Fruit fly (Drosophila melanogaster) whole organism, embryonic: ENCODE results near the gene APC4.
A peak's percentile ranks its signal among the peaks of the same experiment; 100 is the strongest.

ENCODE experiments used
- Abd-B ChIP-seq: fragments of 200-800 bp; sonication (Bioruptor generic); optimal IDR thresholded peaks from 2 replicates; lab custom pipeline; 2018; ENCODE audit warnings: missing biosample characterization, mild to moderate bottlenecking, missing genetic modification characterization, moderate library complexity
- Ada2b ChIP-seq: fragments of 200-800 bp; sonication (Bioruptor generic); IDR thresholded peaks from 2 replicates; pipeline ENCODE4 v1.3.6; 2022; ENCODE audit warnings: missing biosample characterization, missing genetic modification characterization
- CG11504 ChIP-seq: fragments of 200-800 bp; sonication (Bioruptor generic); optimal IDR thresholded peaks from 3 replicates; lab custom pipeline; 2019; ENCODE audit warnings: missing biosample characterization, mild to moderate bottlenecking, missing genetic modification characterization, moderate library complexity
- CG11723 ChIP-seq: fragments of 200-800 bp; sonication (Bioruptor generic); optimal IDR thresholded peaks from 2 replicates; lab custom pipeline; 2017; ENCODE audit warnings: missing biosample characterization, mild to moderate bottlenecking, missing genetic modification characterization
- CG12219 ChIP-seq: fragments of 200-800 bp; sonication (Bioruptor generic); optimal IDR thresholded peaks from 3 replicates; lab custom pipeline; 2018; ENCODE audit warnings: missing biosample characterization, mild to moderate bottlenecking, missing genetic modification characterization
- CG12659 ChIP-seq: fragments of 200-800 bp; sonication (Bioruptor generic); optimal IDR thresholded peaks from 3 replicates; lab custom pipeline; 2017; ENCODE audit warnings: mild to moderate bottlenecking, missing biosample characterization, missing genetic modification reagents, missing genetic modification characterization
- CG14710 ChIP-seq: fragments of 200-800 bp; sonication (Bioruptor generic); optimal IDR thresholded peaks from 3 replicates; lab custom pipeline; 2019; ENCODE audit warnings: missing biosample characterization, mild to moderate bottlenecking, missing genetic modification characterization, moderate library complexity
- CG14860 ChIP-seq: fragments of 200-800 bp; sonication (Bioruptor generic); IDR thresholded peaks from 3 replicates; pipeline ENCODE4 v1.3.6; 2022; ENCODE audit warnings: missing biosample characterization, missing genetic modification characterization; ENCODE audit not compliant: partially characterized antibody
- CG15269 ChIP-seq: fragments of 200-800 bp; sonication (Bioruptor generic); optimal IDR thresholded peaks from 2 replicates; lab custom pipeline; 2018; ENCODE audit warnings: missing biosample characterization, mild to moderate bottlenecking, missing genetic modification characterization, moderate library complexity
- CG1602 ChIP-seq: fragments of 200-800 bp; sonication (Bioruptor generic); optimal IDR thresholded peaks from 3 replicates; lab custom pipeline; 2016; ENCODE audit warnings: missing biosample characterization, missing genetic modification characterization
- CG1647 ChIP-seq: fragments of 200-800 bp; sonication (Bioruptor generic); optimal IDR thresholded peaks from 3 replicates; lab custom pipeline; 2016; ENCODE audit warnings: missing biosample characterization, missing genetic modification characterization
- CG17359 ChIP-seq: fragments of 200-800 bp; sonication (Bioruptor generic); optimal IDR thresholded peaks from 3 replicates; lab custom pipeline; 2018; ENCODE audit warnings: missing biosample characterization, mild to moderate bottlenecking, missing genetic modification characterization, moderate library complexity
- CG17385 ChIP-seq: fragments of 200-800 bp; sonication (Bioruptor generic); optimal IDR thresholded peaks from 3 replicates; lab custom pipeline; 2018; ENCODE audit warnings: missing biosample characterization, mild to moderate bottlenecking, missing genetic modification characterization
- CG17829 ChIP-seq: fragments of 200-800 bp; optimal IDR thresholded peaks from 2 replicates; lab custom pipeline; 2019; ENCODE audit warnings: missing biosample characterization, mild to moderate bottlenecking, missing genetic modification characterization, moderate library complexity
- CG18262 ChIP-seq: fragments of 200-800 bp; optimal IDR thresholded peaks from 3 replicates; lab custom pipeline; 2019; ENCODE audit warnings: missing biosample characterization, mild to moderate bottlenecking, missing genetic modification characterization, moderate library complexity
- CG2712 ChIP-seq: fragments of 200-800 bp; optimal IDR thresholded peaks from 3 replicates; lab custom pipeline; 2019; ENCODE audit warnings: missing biosample characterization, mild to moderate bottlenecking, missing genetic modification characterization, moderate library complexity
- CG33557 ChIP-seq: fragments of 200-800 bp; sonication (Bioruptor generic); optimal IDR thresholded peaks from 2 replicates; lab custom pipeline; 2019; ENCODE audit warnings: missing biosample characterization, mild to moderate bottlenecking, missing genetic modification characterization, moderate library complexity
- CG4328 ChIP-seq: fragments of 200-800 bp; sonication (Bioruptor generic); optimal IDR thresholded peaks from 3 replicates; lab custom pipeline; 2017; ENCODE audit warnings: missing biosample characterization, missing genetic modification reagents, missing genetic modification characterization
- CG6254 ChIP-seq: fragments of 200-800 bp; sonication (Bioruptor generic); optimal IDR thresholded peaks from 3 replicates; lab custom pipeline; 2017; ENCODE audit warnings: mild to moderate bottlenecking, missing biosample characterization, missing genetic modification reagents, missing genetic modification characterization
- CG7839 ChIP-seq: fragments of 200-800 bp; sonication (Bioruptor generic); optimal IDR thresholded peaks from 3 replicates; lab custom pipeline; 2018; ENCODE audit warnings: missing biosample characterization, mild to moderate bottlenecking, missing genetic modification characterization, moderate library complexity
- CG8478 ChIP-seq: fragments of >200 bp; optimal IDR thresholded peaks from 2 replicates; lab custom pipeline; 2018
- CG8765 ChIP-seq: fragments of 200-800 bp; sonication (Bioruptor generic); IDR thresholded peaks from 2 replicates; pipeline ENCODE4 v1.3.6; 2022; ENCODE audit warnings: missing biosample characterization, missing genetic modification characterization
- CG8944 ChIP-seq: fragments of 200-800 bp; sonication (Bioruptor generic); optimal IDR thresholded peaks from 3 replicates; lab custom pipeline; 2016; ENCODE audit warnings: missing biosample characterization, missing genetic modification characterization
- CoRest ChIP-seq: fragments of 200-800 bp; sonication (Bioruptor generic); optimal IDR thresholded peaks from 3 replicates; lab custom pipeline; 2018; ENCODE audit warnings: missing biosample characterization, mild to moderate bottlenecking, missing genetic modification characterization, moderate library complexity
- Dad ChIP-seq: fragments of 200-800 bp; sonication (Bioruptor generic); optimal IDR thresholded peaks from 3 replicates; lab custom pipeline; 2016; ENCODE audit warnings: missing biosample characterization, missing genetic modification characterization
- GATAe ChIP-seq: fragments of 200-800 bp; sonication (Bioruptor generic); conservative IDR thresholded peaks from 2 replicates; pipeline ENCODE4 v1.3.6; 2022; ENCODE audit warnings: missing biosample characterization, missing genetic modification characterization
- Gug ChIP-seq: fragments of 200-800 bp; sonication (Bioruptor generic); IDR thresholded peaks from 4 replicates; pipeline ENCODE4 v1.3.6; 2022; ENCODE audit warnings: missing biosample characterization, missing genetic modification characterization
- Optix ChIP-seq: fragments of 200-800 bp; sonication (Bioruptor generic); IDR thresholded peaks from 3 replicates; pipeline ENCODE4 v1.3.6; 2022; ENCODE audit warnings: missing biosample characterization, missing genetic modification characterization
- Ptx1 ChIP-seq: fragments of 200-800 bp; sonication (Bioruptor generic); IDR thresholded peaks from 2 replicates; pipeline ENCODE4 v1.3.6; 2022; ENCODE audit warnings: missing biosample characterization, missing genetic modification characterization
- Spps ChIP-seq: fragments of 200-800 bp; sonication (Bioruptor generic); optimal IDR thresholded peaks from 2 replicates; lab custom pipeline; 2018; ENCODE audit warnings: missing biosample characterization, mild to moderate bottlenecking, missing genetic modification characterization
- ac ChIP-seq: fragments of 200-800 bp; sonication (Bioruptor generic); optimal IDR thresholded peaks from 3 replicates; lab custom pipeline; 2017; ENCODE audit warnings: missing biosample characterization, mild to moderate bottlenecking, missing genetic modification characterization
- ash1 ChIP-seq: fragments of 200-800 bp; sonication (Bioruptor generic); optimal IDR thresholded peaks from 2 replicates; lab custom pipeline; 2018; ENCODE audit warnings: missing biosample characterization, mild to moderate bottlenecking, missing genetic modification characterization
- cg ChIP-seq: fragments of 200-800 bp; sonication (Bioruptor generic); optimal IDR thresholded peaks from 3 replicates; lab custom pipeline; 2019; ENCODE audit warnings: missing biosample characterization, mild to moderate bottlenecking, missing genetic modification characterization, moderate library complexity
- chn ChIP-seq: fragments of 200-800 bp; sonication (Bioruptor generic); optimal IDR thresholded peaks from 2 replicates; lab custom pipeline; 2016; ENCODE audit warnings: missing biosample characterization, missing genetic modification characterization
- fd64A ChIP-seq: fragments of 200-800 bp; sonication (Bioruptor generic); optimal IDR thresholded peaks from 3 replicates; lab custom pipeline; 2018; ENCODE audit warnings: missing biosample characterization, mild to moderate bottlenecking, missing genetic modification characterization
- grau ChIP-seq: fragments of 200-800 bp; optimal IDR thresholded peaks from 3 replicates; lab custom pipeline; 2019; ENCODE audit warnings: missing biosample characterization, mild to moderate bottlenecking, missing genetic modification characterization, moderate library complexity
- lilli ChIP-seq: fragments of 200-800 bp; sonication (Bioruptor generic); optimal IDR thresholded peaks from 3 replicates; lab custom pipeline; 2016; ENCODE audit warnings: missing biosample characterization, missing genetic modification characterization
- mld ChIP-seq: fragments of 200-800 bp; sonication (Bioruptor generic); IDR thresholded peaks from 3 replicates; pipeline ENCODE4 v1.3.6; 2022; ENCODE audit warnings: missing biosample characterization, missing genetic modification characterization; ENCODE audit not compliant: partially characterized antibody
- nerfin-1 ChIP-seq: fragments of 200-800 bp; sonication (Bioruptor generic); optimal IDR thresholded peaks from 3 replicates; lab custom pipeline; 2019; ENCODE audit warnings: missing biosample characterization, mild to moderate bottlenecking, missing genetic modification characterization, moderate library complexity
- otp ChIP-seq: fragments of 200-800 bp; sonication (Bioruptor generic); IDR thresholded peaks from 3 replicates; pipeline ENCODE4, ENCODE4 v1.3.6; 2022; ENCODE audit warnings: missing biosample characterization, missing genetic modification characterization
- pb ChIP-seq: fragments of 200-800 bp; sonication (Bioruptor generic); optimal IDR thresholded peaks from 3 replicates; lab custom pipeline; 2016; ENCODE audit warnings: missing biosample characterization, missing genetic modification characterization
- pnt ChIP-seq: fragments of 200-800 bp; sonication (Bioruptor generic); optimal IDR thresholded peaks from 3 replicates; lab custom pipeline; 2016; ENCODE audit warnings: missing biosample characterization, missing genetic modification characterization
- pros ChIP-seq: fragments of 200-800 bp; sonication (Bioruptor generic); optimal IDR thresholded peaks from 3 replicates; lab custom pipeline; 2019; ENCODE audit warnings: missing biosample characterization, mild to moderate bottlenecking, missing genetic modification characterization, moderate library complexity
- pum ChIP-seq: fragments of 200-800 bp; sonication (Bioruptor generic); optimal IDR thresholded peaks from 2 replicates; lab custom pipeline; 2016; ENCODE audit warnings: missing biosample characterization, missing genetic modification characterization
- sd ChIP-seq: fragments of 200-800 bp; sonication (Bioruptor generic); optimal IDR thresholded peaks from 3 replicates; lab custom pipeline; 2018; ENCODE audit warnings: missing biosample characterization, mild to moderate bottlenecking, missing genetic modification characterization, moderate library complexity
- sug ChIP-seq: fragments of 200-800 bp; optimal IDR thresholded peaks from 2 replicates; lab custom pipeline; 2019; ENCODE audit warnings: missing biosample characterization, mild to moderate bottlenecking, missing genetic modification characterization, moderate library complexity
- tin ChIP-seq: fragments of 200-800 bp; sonication (Bioruptor generic); optimal IDR thresholded peaks from 3 replicates; lab custom pipeline; 2016; ENCODE audit warnings: missing biosample characterization, missing genetic modification characterization
- tll ChIP-seq, 2 experiments: fragments of 200-800 bp in 1 of 2; fragments of >200 bp in 1 of 2; sonication (Bioruptor generic) in 1 of 2; optimal IDR thresholded peaks; 2 replicates each; lab custom pipeline; 2017 to 2019; ENCODE audit warnings: missing biosample characterization in 2 of 2, missing genetic modification characterization in 2 of 2, mild to moderate bottlenecking in 1 of 2, moderate library complexity in 1 of 2
- toy ChIP-seq: fragments of 200-800 bp; sonication (Bioruptor generic); IDR thresholded peaks from 2 replicates; pipeline ENCODE4 v1.3.6; 2022; ENCODE audit warnings: missing biosample characterization, missing genetic modification characterization
- ttk ChIP-seq: fragments of 200-800 bp; sonication (Bioruptor generic); IDR thresholded peaks from 2 replicates; pipeline ENCODE4 v2.1.2; 2022; ENCODE audit warnings: missing biosample characterization, missing genetic modification characterization

Gene APC4

dm6 chrX:9041789-9042456 is 40.8 kb upstream of the APC4 start (continued):
- TF ChIP-seq Gug, result no peak
- peak; percentile 47 for TF ChIP-seq tin (GFP tag; lab: Kevin White, UChicago)
- peak; percentile 48 for TF ChIP-seq pnt
- no peak for TF ChIP-seq pros (GFP tag; lab: Kevin White, UChicago)
- peak; percentile 11 for TF ChIP-seq CG12219 (GFP tag; lab: Kevin White, UChicago)
- TF ChIP-seq otp (GFP tag; lab: Robert Waterston, UW), result no peak
- peak; percentile 64 for TF ChIP-seq pum (GFP tag; lab: Kevin White, UChicago)
- TF ChIP-seq CG1647 (GFP tag; lab: Kevin White, UChicago), result no peak
- TF ChIP-seq CG33557 (GFP tag; lab: Kevin White, UChicago), result peak; percentile 37
- peak; percentile 44 for TF ChIP-seq CG1602
- no peak for TF ChIP-seq Optix (GFP tag; lab: Robert Waterston, UW)
- peak; percentile 40 for TF ChIP-seq CG12659 (GFP tag; lab: Kevin White, UChicago)
- TF ChIP-seq CG14860, result no peak
- TF ChIP-seq grau (tag; lab: Kevin White, UChicago), result peak; percentile 48
- TF ChIP-seq CG11504 (tag; lab: Kevin White, UChicago), result peak; percentile 75
- TF ChIP-seq CG17829 (tag; lab: Kevin White, UChicago), result peak; percentile 56
- TF ChIP-seq Ptx1 (GFP tag; lab: Robert Waterston, UW), result peak; percentile 64
- no peak for TF ChIP-seq CG8944 (GFP tag; lab: Kevin White, UChicago)
- TF ChIP-seq CG17385 (GFP tag; lab: Kevin White, UChicago), result peak; percentile 60
- no peak for TF ChIP-seq cg
- TF ChIP-seq fd64A, result no peak
- no peak for TF ChIP-seq CG8478 (lab: Kevin White, UChicago)
- TF ChIP-seq CG14710 (tag; lab: Kevin White, UChicago), result peak; percentile 57
- peak; percentile 18 for TF ChIP-seq pb
- no peak for TF ChIP-seq Spps (tag; lab: Kevin White, UChicago)
- TF ChIP-seq Dad (GFP tag; lab: Kevin White, UChicago), result peak; percentile 38
- TF ChIP-seq Ada2b (GFP tag; lab: Robert Waterston, UW), result peak; percentile 25; the same call in 1 of the 2 replicates
- TF ChIP-seq tll (GFP tag; optimal IDR thresholded peaks at IDR 0.05; lab: Kevin White, UChicago), result peak in 1 of 2 experiments; percentile 64
- TF ChIP-seq CG15269 (tag; lab: Kevin White, UChicago), result peak; percentile 47
- no peak for TF ChIP-seq ash1 (GFP tag; lab: Kevin White, UChicago)
- peak; percentile 68 for TF ChIP-seq CG7839 (tag; lab: Kevin White, UChicago)
- TF ChIP-seq CG6254 (GFP tag; lab: Kevin White, UChicago), result peak; percentile 20
- no peak for TF ChIP-seq GATAe (GFP tag; lab: Robert Waterston, UW)
- TF ChIP-seq CoRest (tag; lab: Kevin White, UChicago), result peak; percentile 64
- TF ChIP-seq toy (GFP tag; lab: Robert Waterston, UW), result no peak
- peak; percentile 54; the same call in 1 of the 2 replicates for TF ChIP-seq ttk (GFP tag; lab: Robert Waterston, UW)
- peak; percentile 52 for TF ChIP-seq CG17359 (tag; lab: Kevin White, UChicago)
- TF ChIP-seq ac (GFP tag; lab: Kevin White, UChicago), result no peak
- TF ChIP-seq CG18262, result peak; percentile 85
- TF ChIP-seq lilli, result peak; percentile 46
- peak; percentile 5 for TF ChIP-seq CG11723 (GFP tag; lab: Kevin White, UChicago)
- peak; percentile 4 for TF ChIP-seq nerfin-1 (tag; lab: Kevin White, UChicago)
- TF ChIP-seq CG8765 (GFP tag; lab: Robert Waterston, UW), result no peak
- TF ChIP-seq sd (tag; lab: Kevin White, UChicago), result no peak
- TF ChIP-seq CG4328 (GFP tag; lab: Kevin White, UChicago), result no peak
- no peak for TF ChIP-seq mld
- peak; percentile 29 for TF ChIP-seq chn (GFP tag; lab: Kevin White, UChicago)
- peak; percentile 69 for TF ChIP-seq Abd-B (GFP tag; lab: Kevin White, UChicago)
- TF ChIP-seq sug (tag; lab: Kevin White, UChicago), result no peak
- TF ChIP-seq CG2712, result peak; percentile 71
